Worm (Caenorhabditis elegans) whole organism, L3 larva: ENCODE data around the gene srw-144.

ENCODE experiments used
- R02D3.7 ChIP-seq: fragments of 150-350 bp; optimal IDR thresholded peaks from 2 replicates; lab custom pipeline; 2014; ENCODE audit warnings: missing biosample characterization, missing genetic modification characterization
- ama-1 ChIP-seq: fragments of 150-350 bp; optimal IDR thresholded peaks from 2 replicates; lab custom pipeline; 2018
- ceh-28 ChIP-seq: fragments of 150-350 bp; optimal IDR thresholded peaks from 2 replicates; lab custom pipeline; 2014; ENCODE audit warnings: missing biosample characterization, missing genetic modification reagents, missing genetic modification characterization
- ceh-82 ChIP-seq: fragments of 150-350 bp; optimal IDR thresholded peaks from 2 replicates; lab custom pipeline; 2014; ENCODE audit warnings: missing biosample characterization, missing genetic modification characterization
- daf-12 ChIP-seq: fragments of 150-350 bp; optimal IDR thresholded peaks from 2 replicates; lab custom pipeline; 2014; ENCODE audit warnings: missing biosample characterization, missing genetic modification reagents, missing genetic modification characterization
- egl-27 ChIP-seq: sonication (generic microtip); optimal IDR thresholded peaks from 4 replicates; lab custom pipeline; 2017; ENCODE audit warnings: missing biosample characterization, missing genetic modification reagents, missing genetic modification characterization
- egl-5 ChIP-seq: fragments of 150-350 bp; optimal IDR thresholded peaks from 2 replicates; lab custom pipeline; 2017; ENCODE audit warnings: missing biosample characterization, missing genetic modification reagents, missing genetic modification characterization, inconsistent platforms
- elt-1 ChIP-seq: fragments of 150-350 bp; optimal IDR thresholded peaks from 2 replicates; lab custom pipeline; 2014; ENCODE audit warnings: missing biosample characterization, missing genetic modification characterization
- elt-2 ChIP-seq: sonication (generic microtip); optimal IDR thresholded peaks from 2 replicates; lab custom pipeline; 2016; ENCODE audit warnings: missing genetic modification reagents, mild to moderate bottlenecking, missing genetic modification characterization, missing compliant biosample characterization
- hmg-11 ChIP-seq: sonication (generic microtip); optimal IDR thresholded peaks from 2 replicates; lab custom pipeline; 2016; ENCODE audit warnings: missing genetic modification characterization, missing compliant biosample characterization
- jun-1 ChIP-seq: fragments of 150-350 bp; optimal IDR thresholded peaks from 2 replicates; lab custom pipeline; 2014; ENCODE audit warnings: missing biosample characterization, missing genetic modification reagents, missing genetic modification characterization
- lin-15B ChIP-seq: fragments of 150-350 bp; optimal IDR thresholded peaks from 2 replicates; lab custom pipeline; 2014; ENCODE audit warnings: missing biosample characterization, missing genetic modification characterization
- lin-39 ChIP-seq: fragments of 150-350 bp; optimal IDR thresholded peaks from 2 replicates; lab custom pipeline; 2018; ENCODE audit warnings: missing biosample characterization, missing genetic modification reagents, missing genetic modification characterization
- nfya-1 ChIP-seq: sonication (generic microtip); optimal IDR thresholded peaks from 2 replicates; lab custom pipeline; 2017; ENCODE audit warnings: missing genetic modification characterization, mild to moderate bottlenecking, missing compliant biosample characterization, antibody characterized with exemption, moderate library complexity; ENCODE audit not compliant: insufficient read depth
- nhr-12 ChIP-seq: fragments of 150-350 bp; optimal IDR thresholded peaks from 2 replicates; lab custom pipeline; 2014; ENCODE audit warnings: missing biosample characterization, missing genetic modification characterization
- nhr-23 ChIP-seq: fragments of 150-350 bp; optimal IDR thresholded peaks from 2 replicates; lab custom pipeline; 2014; ENCODE audit warnings: missing biosample characterization, missing genetic modification reagents, missing genetic modification characterization
- nhr-43 ChIP-seq: sonication (generic microtip); optimal IDR thresholded peaks from 2 replicates; lab custom pipeline; 2016; ENCODE audit warnings: mild to moderate bottlenecking, missing genetic modification characterization, missing compliant biosample characterization; ENCODE audit not compliant: poor library complexity, severe bottlenecking
- nhr-67 ChIP-seq: fragments of 150-350 bp; optimal IDR thresholded peaks from 2 replicates; lab custom pipeline; 2014; ENCODE audit warnings: missing biosample characterization, missing genetic modification characterization
- nhr-77 ChIP-seq: fragments of 150-350 bp; optimal IDR thresholded peaks from 2 replicates; lab custom pipeline; 2014; ENCODE audit warnings: missing biosample characterization, missing genetic modification characterization
- pha-4 ChIP-seq: fragments of 150-350 bp; optimal IDR thresholded peaks from 2 replicates; lab custom pipeline; 2014; ENCODE audit warnings: missing biosample characterization, missing genetic modification reagents, missing genetic modification characterization
- sea-2 ChIP-seq: fragments of 150-350 bp; sonication (generic microtip); optimal IDR thresholded peaks from 4 replicates; lab custom pipeline; 2014; ENCODE audit warnings: missing biosample characterization, missing genetic modification reagents, missing genetic modification characterization
- skn-1 ChIP-seq: fragments of 150-350 bp; optimal IDR thresholded peaks from 2 replicates; lab custom pipeline; 2014; ENCODE audit warnings: missing biosample characterization, missing genetic modification characterization
- snpc-4 ChIP-seq: fragments of 150-350 bp; optimal IDR thresholded peaks from 2 replicates; lab custom pipeline; 2014; ENCODE audit warnings: missing biosample characterization, missing genetic modification characterization
- unc-39 ChIP-seq: sonication (generic microtip); optimal IDR thresholded peaks from 4 replicates; lab custom pipeline; 2017; ENCODE audit warnings: missing biosample characterization, missing genetic modification characterization
- unc-62 ChIP-seq: fragments of 150-350 bp; sonication (generic microtip); optimal IDR thresholded peaks from 4 replicates; lab custom pipeline; 2014; ENCODE audit warnings: missing biosample characterization, missing genetic modification reagents, missing genetic modification characterization
- ztf-11 ChIP-seq: fragments of 150-350 bp; optimal IDR thresholded peaks from 2 replicates; lab custom pipeline; 2014; ENCODE audit warnings: missing biosample characterization, missing genetic modification characterization
- ztf-4 ChIP-seq: fragments of 150-350 bp; optimal IDR thresholded peaks from 2 replicates; lab custom pipeline; 2014; ENCODE audit warnings: missing biosample characterization, missing genetic modification characterization

The srw-144 gene

ce11 chrV:2920125-2920524, 40.7 kb downstream of the srw-144 start:
- TF ChIP-seq daf-12 (tag; lab: Kevin White, UChicago) = no peak
- TF ChIP-seq nhr-67 (tag; lab: Kevin White, UChicago) = no peak
- no peak for TF ChIP-seq nhr-77
- TF ChIP-seq nhr-43 (tag; lab: Kevin White, UChicago) = no peak
- no peak for TF ChIP-seq nhr-23 (tag; lab: Kevin White, UChicago)
- TF ChIP-seq nfya-1 (tag; lab: Kevin White, UChicago) = no peak
- TF ChIP-seq, all 47 proteins: peak for 0

- TF ChIP-seq egl-27 (tag; lab: Kevin White, UChicago) = no peak
- no peak for TF ChIP-seq R02D3.7 (tag; lab: Kevin White, UChicago)
- no peak for TF ChIP-seq skn-1
- TF ChIP-seq ceh-82 (tag; lab: Kevin White, UChicago) = no peak
- no peak for TF ChIP-seq unc-39 (tag; lab: Kevin White, UChicago)
- no peak for TF ChIP-seq nhr-77
- no peak for TF ChIP-seq egl-5 (tag; lab: Kevin White, UChicago)
- no peak for TF ChIP-seq sea-2 (GFP tag; lab: Kevin White, UChicago)
- no peak for TF ChIP-seq ztf-4 (tag; lab: Kevin White, UChicago)
- TF ChIP-seq nhr-67 (tag; lab: Kevin White, UChicago) = no peak
- no peak for TF ChIP-seq ceh-28
- no peak for TF ChIP-seq jun-1 (tag; lab: Kevin White, UChicago)
- TF ChIP-seq elt-2 = no peak
- no peak for TF ChIP-seq lin-15B (tag; lab: Kevin White, UChicago)
- no peak for TF ChIP-seq elt-1 (tag; lab: Kevin White, UChicago)
- no peak for TF ChIP-seq ama-1
- no peak for TF ChIP-seq daf-12 (tag; lab: Kevin White, UChicago)
Measured at ce11 chrV:2913948-2914347, 46.8 kb downstream of the srw-144 start, which contains the start of gene srh-146. TSS of gene srh-146 (plus strand) at chrV:2914248.

ce11 chrV:2912901-2913300, 47.9 kb downstream of the srw-144 start, which contains the start of gene C31B8.9:
TSS of gene C31B8.9 (minus strand) at chrV:2913001.
- TF ChIP-seq skn-1 = no peak
- TF ChIP-seq, all 47 proteins: peak for 0

ce11 chrV:2909525-2909924, 51.3 kb downstream of the srw-144 start, which contains the start of gene zmp-3:
TSS of gene zmp-3 (minus strand) at chrV:2909625.
- TF ChIP-seq hmg-11 = no peak
- no peak for TF ChIP-seq jun-1 (tag; lab: Kevin White, UChicago)
- TF ChIP-seq nfya-1 (tag; lab: Kevin White, UChicago) = no peak
- TF ChIP-seq lin-39 (tag; lab: Kevin White, UChicago) = no peak
- TF ChIP-seq ztf-11 (tag; lab: Kevin White, UChicago) = no peak
- no peak for TF ChIP-seq lin-15B (tag; lab: Kevin White, UChicago)
- no peak for TF ChIP-seq daf-12 (tag; lab: Kevin White, UChicago)
- TF ChIP-seq nhr-43 (tag; lab: Kevin White, UChicago) = no peak
- TF ChIP-seq pha-4 (tag; lab: Kevin White, UChicago) = no peak
- no peak for TF ChIP-seq snpc-4 (tag; lab: Kevin White, UChicago)
- TF ChIP-seq unc-62 (GFP tag; lab: Kevin White, UChicago) = no peak
- no peak for TF ChIP-seq nhr-12 (tag; lab: Kevin White, UChicago)
- TF ChIP-seq nhr-77 = no peak
